Fruit fly (Drosophila melanogaster) whole organism, embryonic: Measurements from ENCODE around the gene CG43312.

ENCODE experiments used
- Bdp1 ChIP-seq: fragments of 200-800 bp; sonication (Bioruptor generic); optimal IDR thresholded peaks from 3 replicates; lab custom pipeline; 2016; ENCODE audit warnings: missing biosample characterization, missing genetic modification characterization
- CG10209 ChIP-seq: fragments of 200-800 bp; sonication (Bioruptor generic); optimal IDR thresholded peaks from 3 replicates; lab custom pipeline; 2017; ENCODE audit warnings: missing biosample characterization, mild to moderate bottlenecking, missing genetic modification characterization, missing genetic modification reagents
- CG11723 ChIP-seq: fragments of 200-800 bp; sonication (Bioruptor generic); optimal IDR thresholded peaks from 2 replicates; lab custom pipeline; 2017; ENCODE audit warnings: missing biosample characterization, mild to moderate bottlenecking, missing genetic modification characterization
- CG12236 ChIP-seq: fragments of 200-800 bp; sonication (Bioruptor generic); optimal IDR thresholded peaks from 2 replicates; lab custom pipeline; 2016; ENCODE audit warnings: missing biosample characterization, missing genetic modification characterization
- CG14014 ChIP-seq: fragments of 200-800 bp; sonication (Bioruptor generic); IDR thresholded peaks from 2 replicates; pipeline ENCODE4 v1.3.6; 2022; ENCODE audit warnings: missing biosample characterization, missing genetic modification characterization
- CG16813 ChIP-seq: fragments of 200-800 bp; sonication (Bioruptor generic); IDR thresholded peaks from 3 replicates; pipeline ENCODE4 v1.3.6; 2022; ENCODE audit warnings: missing biosample characterization, missing genetic modification characterization; ENCODE audit not compliant: partially characterized antibody
- CG18599 ChIP-seq: fragments of 200-800 bp; sonication (Bioruptor generic); optimal IDR thresholded peaks from 3 replicates; lab custom pipeline; 2017; ENCODE audit warnings: missing biosample characterization, missing genetic modification characterization, mild to moderate bottlenecking, moderate library complexity, missing genetic modification reagents
- CG2120 ChIP-seq: fragments of 200-800 bp; sonication (Bioruptor generic); optimal IDR thresholded peaks from 3 replicates; lab custom pipeline; 2016; ENCODE audit warnings: missing biosample characterization, missing genetic modification characterization
- CG32772 ChIP-seq: fragments of 200-800 bp; sonication (Bioruptor generic); IDR thresholded peaks from 2 replicates; pipeline ENCODE4 v1.3.6; 2022; ENCODE audit warnings: missing biosample characterization, missing genetic modification characterization
- CG3281 ChIP-seq: fragments of 200-800 bp; sonication (Bioruptor generic); optimal IDR thresholded peaks from 3 replicates; lab custom pipeline; 2017; ENCODE audit warnings: missing biosample characterization, mild to moderate bottlenecking, missing genetic modification characterization
- CG33213 ChIP-seq: fragments of 200-800 bp; sonication (Bioruptor generic); optimal IDR thresholded peaks from 3 replicates; lab custom pipeline; 2016; ENCODE audit warnings: missing biosample characterization, missing genetic modification characterization
- CG6689 ChIP-seq: fragments of 200-800 bp; sonication (Bioruptor generic); IDR thresholded peaks from 2 replicates; pipeline ENCODE4 v1.3.6; 2022; ENCODE audit warnings: missing biosample characterization, missing genetic modification characterization
- CG6813 ChIP-seq: fragments of 200-800 bp; sonication (Bioruptor generic); optimal IDR thresholded peaks from 2 replicates; lab custom pipeline; 2017; ENCODE audit warnings: missing biosample characterization, missing genetic modification characterization, mild to moderate bottlenecking, moderate library complexity, missing genetic modification reagents
- CG6854 ChIP-seq: fragments of 200-800 bp; sonication (Bioruptor generic); optimal IDR thresholded peaks from 3 replicates; lab custom pipeline; 2017; ENCODE audit warnings: missing biosample characterization, mild to moderate bottlenecking, missing genetic modification characterization
- CHES-1-like ChIP-seq: fragments of 200-800 bp; sonication (Bioruptor generic); optimal IDR thresholded peaks from 2 replicates; lab custom pipeline; 2016; ENCODE audit warnings: missing biosample characterization, missing genetic modification characterization
- Hmx ChIP-seq: fragments of 200-800 bp; sonication (Bioruptor generic); optimal IDR thresholded peaks from 2 replicates; lab custom pipeline; 2016; ENCODE audit warnings: missing biosample characterization, missing genetic modification characterization
- Hsf ChIP-seq: fragments of 200-800 bp; sonication (Bioruptor generic); optimal IDR thresholded peaks from 3 replicates; lab custom pipeline; 2016; ENCODE audit warnings: missing biosample characterization, missing genetic modification characterization
- Nf-YB ChIP-seq: fragments of 200-800 bp; sonication (Bioruptor generic); optimal IDR thresholded peaks from 3 replicates; lab custom pipeline; 2019; ENCODE audit warnings: missing biosample characterization, mild to moderate bottlenecking, missing genetic modification characterization, moderate library complexity
- Pdp1 ChIP-seq, 2 experiments: fragments of 200-800 bp; sonication (Bioruptor generic); optimal IDR thresholded peaks; 3 replicates each; lab custom pipeline; 2016; ENCODE audit warnings: missing biosample characterization in 2 of 2, missing genetic modification characterization in 2 of 2, mild to moderate bottlenecking in 1 of 2, moderate library complexity in 1 of 2
- Side ChIP-seq: fragments of 200-800 bp; sonication (Bioruptor generic); optimal IDR thresholded peaks from 2 replicates; lab custom pipeline; 2016; ENCODE audit warnings: missing biosample characterization, missing genetic modification characterization
- YL-1 ChIP-seq: fragments of 200-800 bp; sonication (Bioruptor generic); optimal IDR thresholded peaks from 3 replicates; lab custom pipeline; 2017; ENCODE audit warnings: missing biosample characterization, mild to moderate bottlenecking, missing genetic modification characterization
- bcd ChIP-seq: fragments of 200-800 bp; sonication (Bioruptor generic); optimal IDR thresholded peaks from 2 replicates; lab custom pipeline; 2017; ENCODE audit warnings: missing biosample characterization, mild to moderate bottlenecking, missing genetic modification characterization
- chm ChIP-seq: fragments of 200-800 bp; sonication (Bioruptor generic); IDR thresholded peaks from 2 replicates; pipeline ENCODE4 v1.3.6; 2022; ENCODE audit warnings: missing biosample characterization, missing genetic modification characterization
- croc ChIP-seq: fragments of 200-800 bp; sonication (Bioruptor generic); conservative IDR thresholded peaks from 3 replicates; pipeline ENCODE4 v1.3.6; 2022; ENCODE audit warnings: missing biosample characterization, missing genetic modification characterization
- en ChIP-seq: fragments of 200-800 bp; sonication (Bioruptor generic); optimal IDR thresholded peaks from 2 replicates; lab custom pipeline; 2016; ENCODE audit warnings: missing biosample characterization, missing genetic modification characterization
- fd102C ChIP-seq: fragments of 200-800 bp; sonication (Bioruptor generic); optimal IDR thresholded peaks from 2 replicates; lab custom pipeline; 2018; ENCODE audit warnings: missing biosample characterization, mild to moderate bottlenecking, missing genetic modification characterization, moderate library complexity
- fd64A ChIP-seq: fragments of 200-800 bp; sonication (Bioruptor generic); optimal IDR thresholded peaks from 3 replicates; lab custom pipeline; 2018; ENCODE audit warnings: missing biosample characterization, mild to moderate bottlenecking, missing genetic modification characterization
- ftz-f1 ChIP-seq: fragments of 200-800 bp; sonication (Bioruptor generic); optimal IDR thresholded peaks from 2 replicates; lab custom pipeline; 2016; ENCODE audit warnings: missing biosample characterization, missing genetic modification characterization
- grau ChIP-seq: fragments of 200-800 bp; optimal IDR thresholded peaks from 3 replicates; lab custom pipeline; 2019; ENCODE audit warnings: missing biosample characterization, mild to moderate bottlenecking, missing genetic modification characterization, moderate library complexity
- gsb-n ChIP-seq: fragments of 200-800 bp; sonication (Bioruptor generic); optimal IDR thresholded peaks from 3 replicates; lab custom pipeline; 2018; ENCODE audit warnings: missing biosample characterization, mild to moderate bottlenecking, missing genetic modification characterization
- jigr1 ChIP-seq: fragments of 200-800 bp; sonication (Bioruptor generic); IDR thresholded peaks from 3 replicates; pipeline ENCODE4 v1.3.6; 2022; ENCODE audit warnings: missing biosample characterization, missing genetic modification characterization
- klu ChIP-seq: fragments of 200-800 bp; sonication (Bioruptor generic); IDR thresholded peaks from 2 replicates; pipeline ENCODE4 v1.3.6; 2022; ENCODE audit warnings: missing biosample characterization, missing genetic modification characterization
- oc ChIP-seq: fragments of 200-800 bp; sonication (Bioruptor generic); optimal IDR thresholded peaks from 2 replicates; lab custom pipeline; 2018; ENCODE audit warnings: missing biosample characterization, mild to moderate bottlenecking, missing genetic modification characterization, moderate library complexity
- org-1 ChIP-seq: fragments of 200-800 bp; sonication (Bioruptor generic); optimal IDR thresholded peaks from 2 replicates; lab custom pipeline; 2017; ENCODE audit warnings: missing biosample characterization, missing genetic modification characterization
- otp ChIP-seq: fragments of 200-800 bp; sonication (Bioruptor generic); IDR thresholded peaks from 3 replicates; pipeline ENCODE4, ENCODE4 v1.3.6; 2022; ENCODE audit warnings: missing biosample characterization, missing genetic modification characterization
- peb ChIP-seq: fragments of 200-800 bp; sonication (Bioruptor generic); IDR thresholded peaks from 2 replicates; pipeline ENCODE4 v1.3.6; 2022; ENCODE audit warnings: missing biosample characterization, missing genetic modification characterization
- prd ChIP-seq, 3 experiments: fragments of >200 bp in 2 of 3; fragments of 200-800 bp in 1 of 3; sonication (Bioruptor generic) in 1 of 3; optimal IDR thresholded peaks in 2 of 3; IDR thresholded peaks in 1 of 3; 2 replicates in 2 of 3; 3 replicates in 1 of 3; pipeline versions ENCODE4 v1.3.6 to Lab custom; 2017 to 2022; ENCODE audit warnings: missing biosample characterization in 1 of 3, missing genetic modification characterization in 1 of 3
- run ChIP-seq: fragments of 200-800 bp; sonication (Bioruptor generic); optimal IDR thresholded peaks from 3 replicates; lab custom pipeline; 2018; ENCODE audit warnings: missing biosample characterization, mild to moderate bottlenecking, missing genetic modification characterization
- sens ChIP-seq: fragments of 200-800 bp; sonication (Bioruptor generic); peaks from one replicate; lab custom pipeline; 2016; ENCODE audit warnings: missing biosample characterization, missing genetic modification characterization
- tll ChIP-seq, 2 experiments: fragments of 200-800 bp in 1 of 2; fragments of >200 bp in 1 of 2; sonication (Bioruptor generic) in 1 of 2; optimal IDR thresholded peaks; 2 replicates each; lab custom pipeline; 2017 to 2019; ENCODE audit warnings: missing biosample characterization in 2 of 2, missing genetic modification characterization in 2 of 2, mild to moderate bottlenecking in 1 of 2, moderate library complexity in 1 of 2
- tna ChIP-seq: fragments of 200-800 bp; sonication (Bioruptor generic); IDR thresholded peaks from 2 replicates; pipeline ENCODE4 v1.3.6; 2022; ENCODE audit warnings: missing biosample characterization, missing genetic modification characterization; ENCODE audit not compliant: partially characterized antibody
- tx ChIP-seq: fragments of 200-800 bp; sonication (Bioruptor generic); optimal IDR thresholded peaks from 2 replicates; lab custom pipeline; 2016; ENCODE audit warnings: missing biosample characterization, missing genetic modification characterization
- unc-4 ChIP-seq: fragments of 200-800 bp; sonication (Bioruptor generic); IDR thresholded peaks from 2 replicates; pipeline ENCODE4 v1.3.6; 2022; ENCODE audit warnings: missing biosample characterization, missing genetic modification characterization; ENCODE audit not compliant: partially characterized antibody
- zen ChIP-seq: fragments of 200-800 bp; sonication (Bioruptor generic); optimal IDR thresholded peaks from 3 replicates; lab custom pipeline; 2018; ENCODE audit warnings: missing biosample characterization, mild to moderate bottlenecking, missing genetic modification characterization, moderate library complexity

Gene CG43312

DNA sequence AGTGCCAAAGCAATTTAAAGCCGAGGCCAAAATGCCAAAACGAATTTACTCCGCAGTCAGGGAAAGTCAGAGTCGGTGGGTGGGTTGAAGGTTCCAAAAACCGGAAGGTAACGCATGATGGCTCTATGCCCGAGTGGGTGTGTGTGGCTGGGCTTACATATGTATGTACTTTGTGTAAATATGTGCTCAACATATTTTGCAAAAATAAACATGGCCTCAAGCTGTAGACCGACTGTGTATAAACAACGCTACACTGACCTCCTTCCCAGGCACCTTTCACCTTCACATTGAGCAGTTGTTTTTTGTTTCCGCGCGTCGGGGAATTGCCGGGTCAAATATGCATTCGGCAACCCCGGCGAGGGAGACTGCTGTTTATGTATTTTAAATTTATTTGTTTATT is 18.6 kb downstream of the CG43312 start (continued):
- TF ChIP-seq chm = no peak
- TF ChIP-seq tx (GFP tag; lab: Kevin White, UChicago) = no peak
- no peak for TF ChIP-seq CHES-1-like (GFP tag; lab: Kevin White, UChicago)
- TF ChIP-seq CG2120 = no peak
- no peak for TF ChIP-seq ftz-f1
- TF ChIP-seq unc-4 (GFP tag; lab: Robert Waterston, UW) = no peak
- TF ChIP-seq Hsf (GFP tag; lab: Kevin White, UChicago) = no peak
- no peak for TF ChIP-seq CG32772 (GFP tag; lab: Robert Waterston, UW)
- TF ChIP-seq bcd (GFP tag; lab: Kevin White, UChicago) = no peak
- peak; percentile 54 for TF ChIP-seq zen (tag; lab: Kevin White, UChicago)
- TF ChIP-seq peb (GFP tag; lab: Robert Waterston, UW) = no peak
- no peak for TF ChIP-seq gsb-n
- TF ChIP-seq croc = no peak
- no peak for TF ChIP-seq CG6854
- TF ChIP-seq Bdp1 = no peak
- no peak for TF ChIP-seq klu
- no peak for TF ChIP-seq Hmx
- peak; percentile 34 for TF ChIP-seq fd102C (GFP tag; lab: Kevin White, UChicago)
- TF ChIP-seq grau (tag; lab: Kevin White, UChicago) = no peak
- TF ChIP-seq sens (GFP tag; lab: Kevin White, UChicago) = peak; percentile 51
- TF ChIP-seq CG3281 (GFP tag; lab: Kevin White, UChicago) = peak; percentile 2
- no peak for TF ChIP-seq CG12236
- no peak for TF ChIP-seq CG10209 (GFP tag; lab: Kevin White, UChicago)
- no peak for TF ChIP-seq CG11723 (GFP tag; lab: Kevin White, UChicago)
- TF ChIP-seq tll (GFP tag; optimal IDR thresholded peaks at IDR 0.05; lab: Kevin White, UChicago) = peak in 1 of 2 experiments; percentile 83
- no peak for TF ChIP-seq prd (optimal IDR thresholded peaks at IDR 0.05; lab: Kevin White, UChicago)
- TF ChIP-seq prd (GFP tag; IDR thresholded peaks at IDR 0.05; lab: Robert Waterston, UW) = peak; percentile 32; the same call in 1 of the 3 replicates
- TF ChIP-seq org-1 (GFP tag; lab: Kevin White, UChicago) = no peak
- TF ChIP-seq YL-1 (GFP tag; lab: Kevin White, UChicago) = no peak
- peak; percentile 24 for TF ChIP-seq CG6813 (GFP tag; lab: Kevin White, UChicago)

- no peak for TF ChIP-seq run (tag; lab: Kevin White, UChicago)
- no peak for TF ChIP-seq CG33213 (GFP tag; lab: Kevin White, UChicago)
- TF ChIP-seq CG14014 = no peak
- TF ChIP-seq Pdp1 (GFP tag; optimal IDR thresholded peaks at IDR 0.05; lab: Kevin White, UChicago) = peak in 1 of 2 experiments; percentile 79
Observed at dm6 chr3L:22548137-22548536, 46.7 kb downstream of the CG43312 start, which contains the start of gene CG11404. CG11404 (plus strand) TSS chr3L:22548437.

dm6 chr3L:22549926-22550325 is 48.5 kb downstream of the CG43312 start, which contains the start of gene Trxr2:
Trxr2 (plus strand) TSS chr3L:22550226.
- TF ChIP-seq Nf-YB (no peak), Side (GFP tag; lab: Kevin White, UChicago) (no peak), CG16813 (GFP tag; lab: Robert Waterston, UW) (no peak), fd64A (GFP tag; lab: Kevin White, UChicago) (no peak), tna (GFP tag; lab: Robert Waterston, UW) (no peak), oc (tag; lab: Kevin White, UChicago) (no peak), CG18599 (GFP tag; lab: Kevin White, UChicago) (no peak), jigr1 (no peak), en (GFP tag; lab: Kevin White, UChicago) (no peak), otp (GFP tag; lab: Robert Waterston, UW) (no peak), CG6689 (GFP tag; lab: Robert Waterston, UW) (no peak)
